Fruit fly (Drosophila melanogaster) whole organism, embryonic: Measurements from ENCODE around the gene Glg1.
A peak's percentile ranks its signal among the peaks of the same experiment; 100 is the strongest.

Source experiments
- ATbp ChIP-seq: fragments of 200-800 bp; sonication (Bioruptor generic); optimal IDR thresholded peaks from 2 replicates; lab custom pipeline; 2017; ENCODE audit warnings: missing biosample characterization, mild to moderate bottlenecking, missing genetic modification characterization, missing genetic modification reagents
- BtbVII ChIP-seq: fragments of 200-800 bp; sonication (Bioruptor generic); optimal IDR thresholded peaks from 3 replicates; lab custom pipeline; 2017; ENCODE audit warnings: missing biosample characterization, mild to moderate bottlenecking, missing genetic modification characterization
- CG10979 ChIP-seq: fragments of 200-800 bp; sonication (Bioruptor generic); optimal IDR thresholded peaks from 2 replicates; lab custom pipeline; 2018; ENCODE audit warnings: missing biosample characterization, mild to moderate bottlenecking, missing genetic modification characterization, moderate library complexity
- CG15601 ChIP-seq: fragments of 200-800 bp; sonication (Bioruptor generic); optimal IDR thresholded peaks from 3 replicates; lab custom pipeline; 2019; ENCODE audit warnings: missing biosample characterization, mild to moderate bottlenecking, missing genetic modification characterization, moderate library complexity
- CG16815 ChIP-seq: fragments of 200-800 bp; sonication (Bioruptor generic); optimal IDR thresholded peaks from 3 replicates; lab custom pipeline; 2017; ENCODE audit warnings: missing biosample characterization, mild to moderate bottlenecking, missing genetic modification characterization
- CG18262 ChIP-seq: fragments of 200-800 bp; optimal IDR thresholded peaks from 3 replicates; lab custom pipeline; 2019; ENCODE audit warnings: missing biosample characterization, mild to moderate bottlenecking, missing genetic modification characterization, moderate library complexity
- CG2129 ChIP-seq: fragments of 200-800 bp; sonication (Bioruptor generic); IDR thresholded peaks from 2 replicates; pipeline ENCODE4 v1.3.6; 2022; ENCODE audit warnings: missing biosample characterization, missing genetic modification characterization; ENCODE audit not compliant: partially characterized antibody
- CG2199 ChIP-seq: fragments of 200-800 bp; sonication (Bioruptor generic); IDR thresholded peaks from 3 replicates; pipeline ENCODE4 v1.3.6; 2022; ENCODE audit warnings: missing biosample characterization, missing genetic modification characterization
- CG2202 ChIP-seq: fragments of 200-800 bp; sonication (Bioruptor generic); optimal IDR thresholded peaks from 2 replicates; lab custom pipeline; 2018; ENCODE audit warnings: missing biosample characterization, mild to moderate bottlenecking, missing genetic modification characterization
- CG2875 ChIP-seq: fragments of 200-800 bp; sonication (Bioruptor generic); optimal IDR thresholded peaks from 2 replicates; lab custom pipeline; 2017; ENCODE audit warnings: missing biosample characterization, mild to moderate bottlenecking, missing genetic modification characterization, missing genetic modification reagents
- CG31388 ChIP-seq: fragments of 200-800 bp; sonication (Bioruptor generic); optimal IDR thresholded peaks from 2 replicates; lab custom pipeline; 2016; ENCODE audit warnings: missing biosample characterization, missing genetic modification characterization
- CG3407 ChIP-seq: fragments of 200-800 bp; sonication (Bioruptor generic); optimal IDR thresholded peaks from 2 replicates; lab custom pipeline; 2018; ENCODE audit warnings: missing biosample characterization, mild to moderate bottlenecking, missing genetic modification characterization
- CG4424 ChIP-seq: fragments of 200-800 bp; sonication (Bioruptor generic); optimal IDR thresholded peaks from 3 replicates; lab custom pipeline; 2016; ENCODE audit warnings: missing biosample characterization, missing genetic modification characterization
- CG4730 ChIP-seq: fragments of 200-800 bp; sonication (Bioruptor generic); IDR thresholded peaks from 2 replicates; pipeline ENCODE4 v1.3.6; 2022; ENCODE audit warnings: missing biosample characterization, missing genetic modification characterization
- CG6654 ChIP-seq: fragments of 200-800 bp; sonication (Bioruptor generic); optimal IDR thresholded peaks from 2 replicates; lab custom pipeline; 2017; ENCODE audit warnings: missing biosample characterization, mild to moderate bottlenecking, missing genetic modification characterization
- D ChIP-seq, 2 experiments: fragments of 200-800 bp in 1 of 2; fragments of >200 bp in 1 of 2; sonication (Bioruptor generic) in 1 of 2; optimal IDR thresholded peaks; 2 replicates in 1 of 2; 3 replicates in 1 of 2; lab custom pipeline; 2017; ENCODE audit warnings: mild to moderate bottlenecking in 1 of 2, missing biosample characterization in 1 of 2, missing genetic modification characterization in 1 of 2, missing genetic modification reagents in 1 of 2
- Dfd ChIP-seq, 2 experiments: fragments of >200 bp; optimal IDR thresholded peaks; 2 replicates each; lab custom pipeline; 2017; ENCODE audit warnings: missing biosample characterization in 2 of 2, missing genetic modification characterization in 2 of 2
- Dll ChIP-seq: fragments of 200-800 bp; sonication (Bioruptor generic); IDR thresholded peaks from 4 replicates; pipeline ENCODE4 v1.3.6; 2022; ENCODE audit warnings: missing biosample characterization, missing genetic modification characterization; ENCODE audit not compliant: partially characterized antibody
- Dp ChIP-seq: fragments of 200-800 bp; sonication (Bioruptor generic); optimal IDR thresholded peaks from 2 replicates; lab custom pipeline; 2018; ENCODE audit warnings: missing biosample characterization, mild to moderate bottlenecking, missing genetic modification characterization, moderate library complexity
- Fer2 ChIP-seq: fragments of 200-800 bp; sonication (Bioruptor generic); optimal IDR thresholded peaks from 2 replicates; lab custom pipeline; 2018; ENCODE audit warnings: missing biosample characterization, mild to moderate bottlenecking, missing genetic modification characterization, moderate library complexity
- Kr ChIP-seq: fragments of 200-800 bp; sonication (Bioruptor generic); optimal IDR thresholded peaks from 2 replicates; lab custom pipeline; 2017; ENCODE audit warnings: missing biosample characterization, mild to moderate bottlenecking, missing genetic modification characterization
- Myb ChIP-seq: fragments of 200-800 bp; sonication (Bioruptor generic); optimal IDR thresholded peaks from 2 replicates; lab custom pipeline; 2016; ENCODE audit warnings: missing biosample characterization, missing genetic modification characterization
- NK7.1 ChIP-seq: fragments of 200-800 bp; sonication (Bioruptor generic); optimal IDR thresholded peaks from 3 replicates; lab custom pipeline; 2016; ENCODE audit warnings: missing biosample characterization, missing genetic modification characterization
- NfI ChIP-seq: fragments of 200-800 bp; sonication (Bioruptor generic); optimal IDR thresholded peaks from 3 replicates; lab custom pipeline; 2018; ENCODE audit warnings: missing biosample characterization, mild to moderate bottlenecking, missing genetic modification characterization, moderate library complexity
- Pdp1 ChIP-seq, 2 experiments: fragments of 200-800 bp; sonication (Bioruptor generic); optimal IDR thresholded peaks; 3 replicates each; lab custom pipeline; 2016; ENCODE audit warnings: missing biosample characterization in 2 of 2, missing genetic modification characterization in 2 of 2, mild to moderate bottlenecking in 1 of 2, moderate library complexity in 1 of 2
- Ptx1 ChIP-seq: fragments of 200-800 bp; sonication (Bioruptor generic); IDR thresholded peaks from 2 replicates; pipeline ENCODE4 v1.3.6; 2022; ENCODE audit warnings: missing biosample characterization, missing genetic modification characterization
- Spps ChIP-seq: fragments of 200-800 bp; sonication (Bioruptor generic); optimal IDR thresholded peaks from 2 replicates; lab custom pipeline; 2018; ENCODE audit warnings: missing biosample characterization, mild to moderate bottlenecking, missing genetic modification characterization
- Sry-δ ChIP-seq: fragments of 200-800 bp; sonication (Bioruptor generic); optimal IDR thresholded peaks from 2 replicates; lab custom pipeline; 2016; ENCODE audit warnings: missing biosample characterization, missing genetic modification characterization
- abd-A ChIP-seq: fragments of 200-800 bp; sonication (Bioruptor generic); optimal IDR thresholded peaks from 3 replicates; lab custom pipeline; 2019; ENCODE audit warnings: missing biosample characterization, mild to moderate bottlenecking, missing genetic modification characterization, moderate library complexity
- dm ChIP-seq: fragments of 200-800 bp; sonication (Bioruptor generic); optimal IDR thresholded peaks from 3 replicates; lab custom pipeline; 2016; ENCODE audit warnings: missing biosample characterization, missing genetic modification characterization
- dmrt11E ChIP-seq: fragments of 200-800 bp; sonication (Bioruptor generic); optimal IDR thresholded peaks from 3 replicates; lab custom pipeline; 2018; ENCODE audit warnings: missing biosample characterization, mild to moderate bottlenecking, missing genetic modification characterization, moderate library complexity
- ems ChIP-seq: fragments of 200-800 bp; sonication (Bioruptor generic); optimal IDR thresholded peaks from 3 replicates; lab custom pipeline; 2016; ENCODE audit warnings: missing biosample characterization, missing genetic modification characterization
- fu2 ChIP-seq: fragments of 200-800 bp; sonication (Bioruptor generic); optimal IDR thresholded peaks from 2 replicates; lab custom pipeline; 2016; ENCODE audit warnings: missing biosample characterization, missing genetic modification characterization
- gem ChIP-seq: fragments of 200-800 bp; sonication (Bioruptor generic); optimal IDR thresholded peaks from 2 replicates; lab custom pipeline; 2019; ENCODE audit warnings: missing biosample characterization, mild to moderate bottlenecking, missing genetic modification characterization, moderate library complexity
- grau ChIP-seq: fragments of 200-800 bp; optimal IDR thresholded peaks from 3 replicates; lab custom pipeline; 2019; ENCODE audit warnings: missing biosample characterization, mild to moderate bottlenecking, missing genetic modification characterization, moderate library complexity
- gsb ChIP-seq: fragments of 200-800 bp; sonication (Bioruptor generic); IDR thresholded peaks from 2 replicates; pipeline ENCODE4 v1.3.6; 2022; ENCODE audit warnings: missing biosample characterization, missing genetic modification characterization
- lab ChIP-seq: fragments of 200-800 bp; sonication (Bioruptor generic); optimal IDR thresholded peaks from 3 replicates; lab custom pipeline; 2017; ENCODE audit warnings: missing biosample characterization, missing genetic modification characterization, mild to moderate bottlenecking, moderate library complexity, missing genetic modification reagents
- mirr ChIP-seq: fragments of 200-800 bp; sonication (Bioruptor generic); optimal IDR thresholded peaks from 3 replicates; lab custom pipeline; 2018; ENCODE audit warnings: missing biosample characterization, mild to moderate bottlenecking, missing genetic modification characterization
- nerfin-1 ChIP-seq: fragments of 200-800 bp; sonication (Bioruptor generic); optimal IDR thresholded peaks from 3 replicates; lab custom pipeline; 2019; ENCODE audit warnings: missing biosample characterization, mild to moderate bottlenecking, missing genetic modification characterization, moderate library complexity
- nmo ChIP-seq: fragments of 200-800 bp; sonication (Bioruptor generic); optimal IDR thresholded peaks from 2 replicates; lab custom pipeline; 2018; ENCODE audit warnings: missing biosample characterization, mild to moderate bottlenecking, missing genetic modification characterization, moderate library complexity
- pb ChIP-seq: fragments of 200-800 bp; sonication (Bioruptor generic); optimal IDR thresholded peaks from 3 replicates; lab custom pipeline; 2016; ENCODE audit warnings: missing biosample characterization, missing genetic modification characterization
- pfk ChIP-seq: fragments of 200-800 bp; sonication (Bioruptor generic); optimal IDR thresholded peaks from 2 replicates; lab custom pipeline; 2018; ENCODE audit warnings: missing biosample characterization, mild to moderate bottlenecking, missing genetic modification characterization, moderate library complexity
- pros ChIP-seq: fragments of 200-800 bp; sonication (Bioruptor generic); optimal IDR thresholded peaks from 3 replicates; lab custom pipeline; 2019; ENCODE audit warnings: missing biosample characterization, mild to moderate bottlenecking, missing genetic modification characterization, moderate library complexity
- sd ChIP-seq: fragments of 200-800 bp; sonication (Bioruptor generic); optimal IDR thresholded peaks from 3 replicates; lab custom pipeline; 2018; ENCODE audit warnings: missing biosample characterization, mild to moderate bottlenecking, missing genetic modification characterization, moderate library complexity
- toy ChIP-seq: fragments of 200-800 bp; sonication (Bioruptor generic); IDR thresholded peaks from 2 replicates; pipeline ENCODE4 v1.3.6; 2022; ENCODE audit warnings: missing biosample characterization, missing genetic modification characterization
- trh ChIP-seq: fragments of 200-800 bp; sonication (Bioruptor generic); optimal IDR thresholded peaks from 2 replicates; lab custom pipeline; 2016; ENCODE audit warnings: missing biosample characterization, missing genetic modification characterization
- zen ChIP-seq: fragments of 200-800 bp; sonication (Bioruptor generic); optimal IDR thresholded peaks from 3 replicates; lab custom pipeline; 2018; ENCODE audit warnings: missing biosample characterization, mild to moderate bottlenecking, missing genetic modification characterization, moderate library complexity

Glg1 gene

DNA sequence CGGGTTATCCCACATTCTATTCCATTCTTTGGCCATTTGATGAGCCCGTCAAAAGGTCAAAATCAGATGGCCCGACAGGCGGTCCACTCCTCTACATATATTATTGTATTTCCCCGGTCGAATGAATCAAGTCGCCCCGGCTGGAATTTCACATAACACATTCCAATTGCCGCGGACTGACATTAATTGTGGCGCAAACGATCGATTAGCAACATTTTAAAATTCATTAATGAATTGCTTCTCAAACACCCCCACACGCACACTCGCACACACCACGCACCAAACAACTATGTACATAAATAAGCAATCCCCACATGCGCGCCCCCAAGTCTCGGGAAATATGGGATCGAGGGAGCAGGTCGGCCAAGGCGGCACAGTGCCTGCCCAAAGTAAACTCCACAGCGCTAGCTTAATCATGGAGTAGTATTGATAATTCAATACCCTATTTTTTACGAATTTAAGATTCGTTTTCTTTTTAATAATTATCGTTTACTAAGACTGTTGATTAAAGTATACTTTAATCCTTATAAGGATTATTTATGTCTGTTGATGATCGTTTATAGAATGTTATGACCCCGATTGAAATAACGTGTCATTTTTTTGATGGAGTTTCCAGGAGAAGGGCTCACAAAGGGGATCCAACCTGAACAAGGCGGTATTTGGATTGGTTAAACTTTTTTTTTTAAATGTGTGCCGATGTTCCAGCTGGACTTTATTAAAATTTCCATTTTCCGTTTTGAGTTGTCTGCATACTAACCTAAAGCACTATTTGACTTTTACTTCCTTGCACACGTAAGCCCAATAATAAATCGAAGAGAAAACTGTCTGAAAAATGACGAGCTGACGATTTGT is 41.9 kb downstream of the Glg1 start (continued):
- TF ChIP-seq D (optimal IDR thresholded peaks at IDR 0.05; lab: Kevin White, UChicago) = no peak
- peak; percentile 17 for TF ChIP-seq D (GFP tag; optimal IDR thresholded peaks at IDR 0.05; lab: Kevin White, UChicago)
- no peak for TF ChIP-seq dm
- TF ChIP-seq CG15601 = no peak
- no peak for TF ChIP-seq nerfin-1 (tag; lab: Kevin White, UChicago)
- TF ChIP-seq CG2199 (GFP tag; lab: Robert Waterston, UW) = 0 out of 3 replicates have a peak, but pooled peaks have one; percentile 61
- TF ChIP-seq Kr = no peak
- TF ChIP-seq gem = peak; percentile 17
- TF ChIP-seq CG18262 = peak; percentile 64
- no peak for TF ChIP-seq Dp (GFP tag; lab: Kevin White, UChicago)
- no peak for TF ChIP-seq lab (GFP tag; lab: Kevin White, UChicago)
- peak in 1 of 2 experiments; percentile 2 for TF ChIP-seq Pdp1 (GFP tag; optimal IDR thresholded peaks at IDR 0.05; lab: Kevin White, UChicago)
- TF ChIP-seq sd (tag; lab: Kevin White, UChicago) = peak; percentile 88
- peak; percentile 63 for TF ChIP-seq abd-A
- TF ChIP-seq CG16815 = no peak
- no peak for TF ChIP-seq fu2 (GFP tag; lab: Kevin White, UChicago)
- TF ChIP-seq CG10979 (tag; lab: Kevin White, UChicago) = peak; percentile 31
- TF ChIP-seq CG2129 (GFP tag; lab: Robert Waterston, UW) = no peak
- no peak for TF ChIP-seq NfI (GFP tag; lab: Kevin White, UChicago)
- 0 out of 2 replicates have a peak, but pooled peaks have one; percentile 10 for TF ChIP-seq Ptx1 (GFP tag; lab: Robert Waterston, UW)
- TF ChIP-seq nmo (GFP tag; lab: Kevin White, UChicago) = peak; percentile 33
- TF ChIP-seq pb (GFP tag; lab: Kevin White, UChicago) = no peak
- TF ChIP-seq pfk = no peak
- no peak for TF ChIP-seq ATbp
- TF ChIP-seq, all 482 proteins: peak for 23

DNA sequence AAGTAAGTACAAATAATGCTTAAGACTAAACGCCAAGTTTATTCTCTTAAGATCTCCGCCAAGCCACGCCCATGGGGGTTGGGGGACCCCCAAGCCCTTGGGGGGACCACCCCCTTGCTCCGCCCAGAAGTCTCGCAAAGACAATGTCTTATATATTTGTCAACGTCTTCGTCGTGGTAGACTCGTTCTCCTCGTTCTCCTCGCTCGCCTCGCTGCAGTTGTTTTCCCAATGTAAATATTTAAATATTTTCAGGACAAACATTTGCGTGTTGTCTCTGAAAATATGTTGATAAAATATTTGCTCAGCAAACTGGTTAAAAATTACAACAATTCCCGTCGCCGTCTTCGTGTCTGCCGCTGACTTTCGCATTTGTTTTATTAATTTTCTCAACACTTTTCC is 43.1 kb downstream of the Glg1 start:
- TF ChIP-seq Kr (peak; percentile 99), NK7.1 (GFP tag; lab: Kevin White, UChicago) (peak; percentile 64), BtbVII (GFP tag; lab: Kevin White, UChicago) (peak; percentile 66), CG4424 (GFP tag; lab: Kevin White, UChicago) (peak; percentile 57), CG4730 (no peak), pros (GFP tag; lab: Kevin White, UChicago) (no peak), zen (tag; lab: Kevin White, UChicago) (peak; percentile 95), toy (no peak), Sry-δ (GFP tag; lab: Kevin White, UChicago) (no peak), Dll (GFP tag; lab: Robert Waterston, UW) (no peak), Dfd (GFP tag; optimal IDR thresholded peaks at IDR 0.05; lab: Kevin White, UChicago) (no peak), CG2875 (GFP tag; lab: Kevin White, UChicago) (peak; percentile 87), grau (tag; lab: Kevin White, UChicago) (peak; percentile 58), dmrt11E (tag; lab: Kevin White, UChicago) (peak; percentile 97), CG2202 (tag; lab: Kevin White, UChicago) (peak; percentile 96), Myb (no peak), ems (GFP tag; lab: Kevin White, UChicago) (peak; percentile 28), CG3407 (GFP tag; lab: Kevin White, UChicago) (peak; percentile 90), trh (GFP tag; lab: Kevin White, UChicago) (peak; percentile 47), CG6654 (peak; percentile 38), Fer2 (tag; lab: Kevin White, UChicago) (no peak), mirr (no peak), CG31388 (GFP tag; lab: Kevin White, UChicago) (peak; percentile 25), gsb (GFP tag; lab: Robert Waterston, UW) (no peak), Spps (tag; lab: Kevin White, UChicago) (peak; percentile 88), nmo (GFP tag; lab: Kevin White, UChicago) (peak; percentile 68)
